Worm (Caenorhabditis elegans) whole organism, early embryonic: ENCODE data around the gene scl-5.

Experiments used
- B0310.2 ChIP-seq: sonication (generic microtip); optimal IDR thresholded peaks from 2 replicates; lab custom pipeline; 2016; ENCODE audit warnings: mild to moderate bottlenecking, missing genetic modification characterization, missing compliant biosample characterization
- F13C5.2 ChIP-seq: sonication (generic microtip); optimal IDR thresholded peaks from 2 replicates; lab custom pipeline; 2017; ENCODE audit warnings: mild to moderate bottlenecking, missing genetic modification characterization, inconsistent platforms, missing compliant biosample characterization
- aly-1 ChIP-seq: sonication (generic microtip); optimal IDR thresholded peaks from 2 replicates; lab custom pipeline; 2016; ENCODE audit warnings: missing genetic modification characterization, missing compliant biosample characterization
- ama-1 ChIP-seq: fragments of 150-350 bp; optimal IDR thresholded peaks from 2 replicates; lab custom pipeline; 2014
- ceh-13 ChIP-seq: fragments of 200-800 bp; sonication (Bioruptor generic); optimal IDR thresholded peaks from 2 replicates; lab custom pipeline; 2018; ENCODE audit warnings: mild to moderate bottlenecking, missing genetic modification characterization, missing compliant biosample characterization
- ceh-36 ChIP-seq: sonication (generic microtip); optimal IDR thresholded peaks from 2 replicates; lab custom pipeline; 2016; ENCODE audit warnings: missing genetic modification characterization, inconsistent platforms, missing compliant biosample characterization
- ets-7 ChIP-seq: sonication (generic microtip); optimal IDR thresholded peaks from 2 replicates; lab custom pipeline; 2016; ENCODE audit warnings: missing genotype, missing genetic modification characterization, missing compliant biosample characterization
- flt-1 ChIP-seq: fragments of 200-800 bp; sonication (Bioruptor generic); IDR thresholded peaks from 2 replicates; pipeline ENCODE4 v1.3.6; 2022; ENCODE audit warnings: missing genetic modification characterization, missing compliant biosample characterization
- hmbx-1 ChIP-seq: sonication (generic microtip); optimal IDR thresholded peaks from 2 replicates; lab custom pipeline; 2016; ENCODE audit warnings: mild to moderate bottlenecking, missing genetic modification characterization, missing compliant biosample characterization
- hmg-4 ChIP-seq: fragments of 200-800 bp; sonication (Bioruptor generic); optimal IDR thresholded peaks from 2 replicates; lab custom pipeline; 2018; ENCODE audit warnings: mild to moderate bottlenecking, missing genetic modification characterization, missing compliant biosample characterization
- hnd-1 ChIP-seq: sonication (generic microtip); optimal IDR thresholded peaks from 2 replicates; lab custom pipeline; 2016; ENCODE audit warnings: missing genetic modification characterization, missing compliant biosample characterization
- pes-1 ChIP-seq: fragments of 200-800 bp; sonication (Bioruptor generic); IDR thresholded peaks from 2 replicates; pipeline ENCODE4 v1.3.6; 2022; ENCODE audit warnings: missing genetic modification reagents, missing genetic modification characterization, missing compliant biosample characterization
- scrt-1 ChIP-seq: fragments of 200-800 bp; sonication (Bioruptor generic); IDR thresholded peaks from 2 replicates; pipeline ENCODE4 v1.3.6; 2022; ENCODE audit warnings: missing genetic modification characterization, missing compliant biosample characterization
- sea-1 ChIP-seq: fragments of 200-800 bp; sonication (Bioruptor generic); conservative IDR thresholded peaks from 2 replicates; pipeline ENCODE4 v1.3.6; 2022; ENCODE audit warnings: missing genetic modification characterization, missing compliant biosample characterization
- tbx-11 ChIP-seq: fragments of 200-800 bp; sonication (Bioruptor generic); IDR thresholded peaks from 2 replicates; pipeline ENCODE4 v1.3.6; 2022; ENCODE audit warnings: missing genetic modification characterization, missing compliant biosample characterization
- tbx-37 ChIP-seq: fragments of 200-800 bp; sonication (Bioruptor generic); conservative IDR thresholded peaks from 2 replicates; pipeline ENCODE4 v1.3.6; 2022; ENCODE audit warnings: missing genetic modification reagents, missing genetic modification characterization, missing compliant biosample characterization
- tra-4 ChIP-seq: sonication (generic microtip); optimal IDR thresholded peaks from 2 replicates; lab custom pipeline; 2017; ENCODE audit warnings: missing genetic modification characterization, missing compliant biosample characterization

The scl-5 gene

ce11 chrIV:13036835-13037234 lies 27.0 kb upstream of the scl-5 start:
- TF ChIP-seq tra-4, result no peak
- TF ChIP-seq pes-1 (GFP tag; lab: Robert Waterston, UW), result no peak
- no peak for TF ChIP-seq hmbx-1
- no peak for TF ChIP-seq flt-1 (GFP tag; lab: Robert Waterston, UW)
- no peak for TF ChIP-seq hmg-4 (GFP tag; lab: Kevin White, UChicago)
- no peak for TF ChIP-seq F13C5.2 (tag; lab: Kevin White, UChicago)
- TF ChIP-seq ceh-13 (GFP tag; lab: Kevin White, UChicago), result no peak
- no peak for TF ChIP-seq tbx-11 (GFP tag; lab: Robert Waterston, UW)
- TF ChIP-seq sea-1 (GFP tag; lab: Robert Waterston, UW), result no peak
- TF ChIP-seq scrt-1 (GFP tag; lab: Robert Waterston, UW), result no peak
- TF ChIP-seq aly-1 (tag; lab: Kevin White, UChicago), result no peak
- no peak for TF ChIP-seq B0310.2 (tag; lab: Kevin White, UChicago)
- no peak for TF ChIP-seq ama-1
- TF ChIP-seq ceh-36 (tag; lab: Kevin White, UChicago), result no peak
- TF ChIP-seq ets-7 (tag; lab: Kevin White, UChicago), result no peak
- no peak for TF ChIP-seq tbx-37 (GFP tag; lab: Robert Waterston, UW)
- no peak for TF ChIP-seq hnd-1 (tag; lab: Kevin White, UChicago)

DNA sequence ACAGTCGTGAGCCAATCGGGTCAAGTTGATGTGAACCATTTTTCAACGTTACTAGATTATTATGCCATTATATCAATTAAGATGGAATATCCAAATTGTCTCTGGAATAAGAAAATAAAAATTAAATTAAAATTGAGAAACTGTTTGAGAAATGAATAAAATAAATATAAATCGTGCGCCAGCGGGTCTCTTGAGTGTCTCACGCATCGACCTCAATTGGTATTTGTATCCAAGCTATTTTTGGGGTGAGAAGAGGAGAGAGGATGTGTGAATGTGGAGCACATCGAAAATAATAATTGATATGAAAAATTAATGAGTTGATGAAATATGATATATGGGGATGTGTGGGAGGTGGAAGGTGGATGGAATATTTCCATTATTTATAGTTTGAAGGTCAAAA lies 24.9 kb upstream of the scl-5 start, which contains the start of gene F49E11.2:
Gene F49E11.2 (minus strand): TSS at position 101 of the 400 bp plus-strand sequence.
- TF ChIP-seq tbx-37 (GFP tag; lab: Robert Waterston, UW) (no peak), F13C5.2 (tag; lab: Kevin White, UChicago) (no peak), tra-4 (no peak), ceh-13 (GFP tag; lab: Kevin White, UChicago) (no peak), hmbx-1 (no peak), ceh-36 (tag; lab: Kevin White, UChicago) (no peak), flt-1 (GFP tag; lab: Robert Waterston, UW) (no peak), aly-1 (tag; lab: Kevin White, UChicago) (no peak), tbx-11 (GFP tag; lab: Robert Waterston, UW) (no peak), sea-1 (GFP tag; lab: Robert Waterston, UW) (no peak), B0310.2 (tag; lab: Kevin White, UChicago) (no peak)

- TF ChIP-seq hmg-4 (GFP tag; lab: Kevin White, UChicago), result no peak
- TF ChIP-seq aly-1 (tag; lab: Kevin White, UChicago), result no peak
- TF ChIP-seq tbx-37 (GFP tag; lab: Robert Waterston, UW), result no peak
- TF ChIP-seq ets-7 (tag; lab: Kevin White, UChicago), result no peak
- TF ChIP-seq ama-1, result no peak
- no peak for TF ChIP-seq tra-4
- no peak for TF ChIP-seq hmbx-1
- no peak for TF ChIP-seq ceh-36 (tag; lab: Kevin White, UChicago)
- TF ChIP-seq pes-1 (GFP tag; lab: Robert Waterston, UW), result no peak
Measured at ce11 chrIV:13041486-13041885, 22.3 kb upstream of the scl-5 start.

- TF ChIP-seq scrt-1 (GFP tag; lab: Robert Waterston, UW), result no peak
- TF ChIP-seq tbx-37 (GFP tag; lab: Robert Waterston, UW), result no peak
- TF ChIP-seq ets-7 (tag; lab: Kevin White, UChicago), result no peak
- TF ChIP-seq hnd-1 (tag; lab: Kevin White, UChicago), result no peak
- no peak for TF ChIP-seq tra-4
Measured at ce11 chrIV:13042091-13042490, 21.7 kb upstream of the scl-5 start, which contains the start of gene amt-2. amt-2 (plus strand) TSS chrIV:13042391.

DNA sequence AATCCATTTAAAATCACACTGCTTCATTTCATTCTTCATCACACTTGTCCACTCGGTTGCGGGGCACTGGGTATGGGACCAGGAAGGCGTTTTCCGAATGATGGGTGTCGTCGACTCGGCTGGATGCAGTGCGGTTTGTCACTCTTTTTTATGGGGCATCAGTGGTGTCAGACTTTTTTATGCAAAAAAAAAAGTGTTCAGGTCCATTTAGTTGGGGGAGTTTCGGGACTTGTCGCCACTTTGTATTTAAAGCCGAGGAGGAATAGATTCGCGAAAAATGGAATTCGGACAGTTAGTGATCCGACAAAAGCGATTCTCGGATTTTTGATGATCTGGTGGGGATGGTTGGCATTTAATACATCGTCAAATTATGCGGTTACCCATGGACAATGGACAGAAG lies 18.8 kb upstream of the scl-5 start:
- TF ChIP-seq tbx-37 (GFP tag; lab: Robert Waterston, UW) (no peak), sea-1 (GFP tag; lab: Robert Waterston, UW) (no peak), flt-1 (GFP tag; lab: Robert Waterston, UW) (no peak), aly-1 (tag; lab: Kevin White, UChicago) (no peak), ama-1 (no peak), ets-7 (tag; lab: Kevin White, UChicago) (no peak), pes-1 (GFP tag; lab: Robert Waterston, UW) (no peak), hmbx-1 (no peak), ceh-13 (GFP tag; lab: Kevin White, UChicago) (no peak), tbx-11 (GFP tag; lab: Robert Waterston, UW) (no peak), tra-4 (no peak), F13C5.2 (tag; lab: Kevin White, UChicago) (no peak), hnd-1 (tag; lab: Kevin White, UChicago) (no peak), hmg-4 (GFP tag; lab: Kevin White, UChicago) (no peak), B0310.2 (tag; lab: Kevin White, UChicago) (no peak), ceh-36 (tag; lab: Kevin White, UChicago) (no peak)

ce11 chrIV:13046848-13047247 lies 17.0 kb upstream of the scl-5 start, which contains the start of gene scl-9:
scl-9 (plus strand) TSS chrIV:13047148.
- no peak for TF ChIP-seq pes-1 (GFP tag; lab: Robert Waterston, UW)
- TF ChIP-seq ets-7 (tag; lab: Kevin White, UChicago), result no peak
- TF ChIP-seq hmg-4 (GFP tag; lab: Kevin White, UChicago), result no peak
- no peak for TF ChIP-seq flt-1 (GFP tag; lab: Robert Waterston, UW)
- TF ChIP-seq tra-4, result no peak
- no peak for TF ChIP-seq sea-1 (GFP tag; lab: Robert Waterston, UW)
- TF ChIP-seq hnd-1 (tag; lab: Kevin White, UChicago), result no peak
- no peak for TF ChIP-seq ceh-13 (GFP tag; lab: Kevin White, UChicago)

ce11 chrIV:13048157-13048556 lies 15.7 kb upstream of the scl-5 start, which contains the start of gene scl-10:
scl-10 (plus strand) TSS chrIV:13048457.
- TF ChIP-seq ets-7 (tag; lab: Kevin White, UChicago), result no peak
- no peak for TF ChIP-seq scrt-1 (GFP tag; lab: Robert Waterston, UW)
- TF ChIP-seq hmbx-1, result no peak
- TF ChIP-seq sea-1 (GFP tag; lab: Robert Waterston, UW), result no peak
- no peak for TF ChIP-seq ceh-13 (GFP tag; lab: Kevin White, UChicago)
- no peak for TF ChIP-seq flt-1 (GFP tag; lab: Robert Waterston, UW)
- TF ChIP-seq tra-4, result no peak
- no peak for TF ChIP-seq F13C5.2 (tag; lab: Kevin White, UChicago)
